Fruit fly (Drosophila melanogaster) whole organism, adult: ENCODE results near the gene Cyp313a2.

Experiments
- CG11617 ChIP-seq: fragments of 200-800 bp; sonication (Bioruptor generic); optimal IDR thresholded peaks from 2 replicates; lab custom pipeline; 2017; ENCODE audit warnings: mild to moderate bottlenecking, missing biosample characterization, missing genetic modification reagents, missing genetic modification characterization
- CG12768 ChIP-seq: fragments of 200-800 bp; sonication (Bioruptor generic); optimal IDR thresholded peaks from 2 replicates; lab custom pipeline; 2017; ENCODE audit warnings: missing biosample characterization, missing genetic modification characterization, mild to moderate bottlenecking, moderate library complexity, missing genetic modification reagents
- CG14711 ChIP-seq: fragments of 200-800 bp; sonication (Bioruptor generic); optimal IDR thresholded peaks from 2 replicates; lab custom pipeline; 2018; ENCODE audit warnings: missing biosample characterization, mild to moderate bottlenecking, missing genetic modification characterization, moderate library complexity
- CG1620 ChIP-seq: fragments of 200-800 bp; sonication (Bioruptor generic); optimal IDR thresholded peaks from 2 replicates; lab custom pipeline; 2016; ENCODE audit warnings: missing biosample characterization, missing genetic modification characterization
- CG33017 ChIP-seq: fragments of 200-800 bp; sonication (Bioruptor generic); optimal IDR thresholded peaks from 2 replicates; lab custom pipeline; 2018; ENCODE audit warnings: missing biosample characterization, mild to moderate bottlenecking, missing genetic modification characterization, moderate library complexity
- CG5204 ChIP-seq: fragments of 200-800 bp; sonication (Bioruptor generic); optimal IDR thresholded peaks from 2 replicates; lab custom pipeline; 2016; ENCODE audit warnings: missing biosample characterization, missing genetic modification characterization
- CG7045 ChIP-seq: fragments of 200-800 bp; sonication (Bioruptor generic); optimal IDR thresholded peaks from 2 replicates; lab custom pipeline; 2017; ENCODE audit warnings: missing biosample characterization, mild to moderate bottlenecking, missing genetic modification characterization
- CG7101 ChIP-seq: fragments of 200-800 bp; sonication (Bioruptor generic); optimal IDR thresholded peaks from 2 replicates; lab custom pipeline; 2018; ENCODE audit warnings: missing biosample characterization, mild to moderate bottlenecking, missing genetic modification characterization, moderate library complexity
- Clk ChIP-seq: fragments of 200-800 bp; sonication (Bioruptor generic); optimal IDR thresholded peaks from 2 replicates; lab custom pipeline; 2017; ENCODE audit warnings: missing biosample characterization, missing genetic modification characterization
- Crg-1 ChIP-seq: fragments of 200-800 bp; sonication (Bioruptor generic); optimal IDR thresholded peaks from 2 replicates; lab custom pipeline; 2016; ENCODE audit warnings: missing biosample characterization, missing genetic modification characterization
- Hr96 ChIP-seq: fragments of 200-800 bp; sonication (Bioruptor generic); optimal IDR thresholded peaks from 2 replicates; lab custom pipeline; 2016; ENCODE audit warnings: missing biosample characterization, missing genetic modification characterization
- Mnt ChIP-seq: fragments of 200-800 bp; sonication (Bioruptor generic); optimal IDR thresholded peaks from 2 replicates; lab custom pipeline; 2016; ENCODE audit warnings: missing biosample characterization, mild to moderate bottlenecking, missing genetic modification characterization
- bab1 ChIP-seq: fragments of 200-800 bp; sonication (Bioruptor generic); optimal IDR thresholded peaks from 3 replicates; lab custom pipeline; 2019; ENCODE audit warnings: missing biosample characterization, mild to moderate bottlenecking, missing genetic modification characterization, moderate library complexity
- cic ChIP-seq: fragments of 200-800 bp; sonication (Bioruptor generic); optimal IDR thresholded peaks from 2 replicates; lab custom pipeline; 2017; ENCODE audit warnings: missing biosample characterization, mild to moderate bottlenecking, missing genetic modification characterization, moderate library complexity
- cnc ChIP-seq, 2 experiments: fragments of >200 bp; optimal IDR thresholded peaks; 2 replicates each; lab custom pipeline; 2017
- kay ChIP-seq: fragments of 200-800 bp; sonication (Bioruptor generic); peaks from one replicate; lab custom pipeline; 2016; ENCODE audit warnings: missing biosample characterization, missing genetic modification characterization, borderline replicate concordance
- ovo ChIP-seq: fragments of 200-800 bp; sonication (Bioruptor generic); optimal IDR thresholded peaks from 2 replicates; lab custom pipeline; 2016; ENCODE audit warnings: missing biosample characterization, missing genetic modification characterization
- pad ChIP-seq: fragments of 200-800 bp; sonication (Bioruptor generic); optimal IDR thresholded peaks from 3 replicates; lab custom pipeline; 2017; ENCODE audit warnings: missing biosample characterization, missing genetic modification characterization, mild to moderate bottlenecking, moderate library complexity, missing genetic modification reagents
- tj ChIP-seq: fragments of 200-800 bp; sonication (Bioruptor generic); optimal IDR thresholded peaks from 3 replicates; lab custom pipeline; 2017; ENCODE audit warnings: missing biosample characterization, mild to moderate bottlenecking, missing genetic modification characterization, moderate library complexity
- toe ChIP-seq: fragments of 200-800 bp; sonication (Bioruptor generic); optimal IDR thresholded peaks from 2 replicates; lab custom pipeline; 2016; ENCODE audit warnings: missing biosample characterization, missing genetic modification characterization

The Cyp313a2 gene

dm6 chr3R:12196100-12196499 is 40.6 kb downstream of the Cyp313a2 start:
- TF ChIP-seq pad (GFP tag; lab: Kevin White, UChicago) (no peak), CG33017 (tag; lab: Kevin White, UChicago) (no peak), cic (GFP tag; lab: Kevin White, UChicago) (no peak), CG14711 (tag; lab: Kevin White, UChicago) (no peak), CG5204 (GFP tag; lab: Kevin White, UChicago) (no peak), Hr96 (GFP tag; lab: Kevin White, UChicago) (no peak), tj (GFP tag; lab: Kevin White, UChicago) (no peak), kay (GFP tag; lab: Kevin White, UChicago) (no peak), CG1620 (GFP tag; lab: Kevin White, UChicago) (no peak), ovo (GFP tag; lab: Kevin White, UChicago) (no peak), Mnt (GFP tag; lab: Kevin White, UChicago) (no peak), toe (GFP tag; lab: Kevin White, UChicago) (no peak), Crg-1 (no peak), cnc (optimal IDR thresholded peaks at IDR 0.05; lab: Kevin White, UChicago) (no peak), CG12768 (no peak), CG7045 (GFP tag; lab: Kevin White, UChicago) (no peak), CG7101 (tag; lab: Kevin White, UChicago) (no peak), CG11617 (GFP tag; lab: Kevin White, UChicago) (no peak), bab1 (GFP tag; lab: Kevin White, UChicago) (no peak), Clk (GFP tag; lab: Kevin White, UChicago) (no peak)

- TF ChIP-seq CG7101 (tag; lab: Kevin White, UChicago) (no peak), Hr96 (GFP tag; lab: Kevin White, UChicago) (no peak), Mnt (GFP tag; lab: Kevin White, UChicago) (no peak), tj (GFP tag; lab: Kevin White, UChicago) (no peak), bab1 (GFP tag; lab: Kevin White, UChicago) (no peak)
Measured at dm6 chr3R:12194911-12195310, 41.8 kb downstream of the Cyp313a2 start, which contains the start of the genes eIF3d2 and CG43450. Gene eIF3d2, minus strand, starts transcription at chr3R:12195011. Gene CG43450, plus strand, starts transcription at chr3R:12195294.

dm6 chr3R:12185615-12186014 is 51.1 kb downstream of the Cyp313a2 start:
- TF ChIP-seq pad (GFP tag; lab: Kevin White, UChicago), result no peak
- no peak for TF ChIP-seq ovo (GFP tag; lab: Kevin White, UChicago)
- no peak for TF ChIP-seq CG7101 (tag; lab: Kevin White, UChicago)
- no peak for TF ChIP-seq CG11617 (GFP tag; lab: Kevin White, UChicago)
- TF ChIP-seq kay (GFP tag; lab: Kevin White, UChicago), result no peak
- TF ChIP-seq CG14711 (tag; lab: Kevin White, UChicago), result no peak
- TF ChIP-seq CG33017 (tag; lab: Kevin White, UChicago), result no peak
- TF ChIP-seq CG7045 (GFP tag; lab: Kevin White, UChicago), result no peak
- TF ChIP-seq Mnt (GFP tag; lab: Kevin White, UChicago), result no peak
